Worm (Caenorhabditis elegans) whole organism, mixed stage, embryonic: Measurements from ENCODE around the gene T26H5.11.

Source experiments
- M03D4.4 ChIP-seq: sonication (generic microtip); optimal IDR thresholded peaks from 2 replicates; lab custom pipeline; 2017; ENCODE audit warnings: mild to moderate bottlenecking, missing genetic modification characterization, missing compliant biosample characterization
- bed-3 ChIP-seq: fragments of 200-800 bp; sonication (Bioruptor generic); optimal IDR thresholded peaks from 3 replicates; lab custom pipeline; 2018; ENCODE audit warnings: mild to moderate bottlenecking, missing genetic modification characterization, moderate library complexity, missing compliant biosample characterization
- blmp-1 ChIP-seq: fragments of 150-350 bp; optimal IDR thresholded peaks from 2 replicates; lab custom pipeline; 2014; ENCODE audit warnings: missing biosample characterization, missing genetic modification characterization
- ceh-39 ChIP-seq: fragments of 150-350 bp; optimal IDR thresholded peaks from 2 replicates; lab custom pipeline; 2014; ENCODE audit warnings: missing biosample characterization, missing genetic modification characterization
- ceh-43 ChIP-seq: fragments of 200-800 bp; sonication (Bioruptor generic); optimal IDR thresholded peaks from 2 replicates; lab custom pipeline; 2018; ENCODE audit warnings: mild to moderate bottlenecking, missing genetic modification characterization, moderate library complexity, missing compliant biosample characterization
- ceh-83 ChIP-seq: fragments of 200-800 bp; sonication (Bioruptor generic); optimal IDR thresholded peaks from 2 replicates; lab custom pipeline; 2018; ENCODE audit warnings: mild to moderate bottlenecking, missing genetic modification characterization, missing compliant biosample characterization
- ces-1 ChIP-seq: fragments of 150-350 bp; optimal IDR thresholded peaks from 2 replicates; lab custom pipeline; 2014; ENCODE audit warnings: missing biosample characterization, missing genetic modification reagents, missing genetic modification characterization
- cnd-1 ChIP-seq: fragments of 200-800 bp; sonication (Bioruptor generic); optimal IDR thresholded peaks from 2 replicates; lab custom pipeline; 2018; ENCODE audit warnings: mild to moderate bottlenecking, missing genetic modification characterization, missing compliant biosample characterization
- drap-1 ChIP-seq: fragments of 200-800 bp; sonication (Bioruptor generic); optimal IDR thresholded peaks from 3 replicates; lab custom pipeline; 2018; ENCODE audit warnings: mild to moderate bottlenecking, missing genetic modification characterization, missing compliant biosample characterization
- elt-1 ChIP-seq: sonication (generic microtip); optimal IDR thresholded peaks from 2 replicates; lab custom pipeline; 2017; ENCODE audit warnings: missing genetic modification characterization, mild to moderate bottlenecking, missing compliant biosample characterization, antibody characterized with exemption, moderate library complexity, borderline replicate concordance; ENCODE audit not compliant: insufficient read depth
- elt-3 ChIP-seq: fragments of 150-350 bp; optimal IDR thresholded peaks from 2 replicates; lab custom pipeline; 2014; ENCODE audit warnings: missing biosample characterization, missing genetic modification characterization
- flh-1 ChIP-seq: fragments of 200-800 bp; sonication (Bioruptor generic); optimal IDR thresholded peaks from 2 replicates; lab custom pipeline; 2018; ENCODE audit warnings: mild to moderate bottlenecking, missing genetic modification characterization, moderate library complexity, missing compliant biosample characterization
- ham-2 ChIP-seq: fragments of 200-800 bp; sonication (Bioruptor generic); optimal IDR thresholded peaks from 2 replicates; lab custom pipeline; 2018; ENCODE audit warnings: mild to moderate bottlenecking, missing genetic modification characterization, missing compliant biosample characterization
- hlh-1 ChIP-seq: fragments of 150-350 bp; optimal IDR thresholded peaks from 2 replicates; lab custom pipeline; 2014; ENCODE audit warnings: missing biosample characterization, missing genetic modification reagents, missing genetic modification characterization
- lin-13 ChIP-seq: fragments of 150-350 bp; optimal IDR thresholded peaks from 2 replicates; lab custom pipeline; 2014; ENCODE audit warnings: missing biosample characterization, missing genetic modification characterization
- lin-32 ChIP-seq: fragments of 200-800 bp; sonication (Bioruptor generic); optimal IDR thresholded peaks from 2 replicates; lab custom pipeline; 2018; ENCODE audit warnings: mild to moderate bottlenecking, missing genetic modification characterization, missing compliant biosample characterization
- lsy-2 ChIP-seq: fragments of 150-350 bp; optimal IDR thresholded peaks from 2 replicates; lab custom pipeline; 2014; ENCODE audit warnings: missing biosample characterization, missing genetic modification characterization
- mab-5 ChIP-seq: fragments of 150-350 bp; optimal IDR thresholded peaks from 2 replicates; lab custom pipeline; 2014; ENCODE audit warnings: missing biosample characterization, missing genetic modification characterization
- mep-1 ChIP-seq: fragments of 150-350 bp; optimal IDR thresholded peaks from 2 replicates; lab custom pipeline; 2017; ENCODE audit warnings: missing biosample characterization, missing genetic modification reagents, missing genetic modification characterization, inconsistent platforms
- mls-2 ChIP-seq: sonication (generic microtip); optimal IDR thresholded peaks from 2 replicates; lab custom pipeline; 2016; ENCODE audit warnings: mild to moderate bottlenecking, missing genetic modification characterization, moderate library complexity, missing compliant biosample characterization
- nhr-12 ChIP-seq: fragments of 150-350 bp; optimal IDR thresholded peaks from 2 replicates; lab custom pipeline; 2014; ENCODE audit warnings: missing biosample characterization, missing genetic modification characterization
- nhr-2 ChIP-seq: fragments of 150-350 bp; optimal IDR thresholded peaks from 2 replicates; lab custom pipeline; 2014; ENCODE audit warnings: missing biosample characterization, missing genetic modification characterization
- nhr-237 ChIP-seq: fragments of 150-350 bp; optimal IDR thresholded peaks from 2 replicates; lab custom pipeline; 2014; ENCODE audit warnings: missing biosample characterization, missing genetic modification characterization
- nhr-28 ChIP-seq: fragments of 150-350 bp; optimal IDR thresholded peaks from 2 replicates; lab custom pipeline; 2014; ENCODE audit warnings: missing biosample characterization, missing genetic modification characterization
- nhr-76 ChIP-seq: sonication (generic microtip); optimal IDR thresholded peaks from 2 replicates; lab custom pipeline; 2017; ENCODE audit warnings: missing biosample characterization, missing genetic modification characterization
- pha-4 ChIP-seq: fragments of 150-350 bp; optimal IDR thresholded peaks from 2 replicates; lab custom pipeline; 2018; ENCODE audit warnings: missing biosample characterization, missing genetic modification reagents, missing genetic modification characterization
- sem-2 ChIP-seq: fragments of 200-800 bp; sonication (Bioruptor generic); optimal IDR thresholded peaks from 2 replicates; lab custom pipeline; 2018; ENCODE audit warnings: mild to moderate bottlenecking, missing genetic modification characterization, missing compliant biosample characterization
- snpc-4 ChIP-seq: fragments of 150-350 bp; optimal IDR thresholded peaks from 2 replicates; lab custom pipeline; 2014; ENCODE audit warnings: missing biosample characterization, missing genetic modification characterization
- sptf-1 ChIP-seq: sonication (generic microtip); optimal IDR thresholded peaks from 2 replicates; lab custom pipeline; 2017; ENCODE audit warnings: mild to moderate bottlenecking, missing genetic modification characterization, moderate library complexity, missing compliant biosample characterization
- tbx-8 ChIP-seq: fragments of 200-800 bp; sonication (Bioruptor generic); optimal IDR thresholded peaks from 2 replicates; lab custom pipeline; 2018; ENCODE audit warnings: mild to moderate bottlenecking, missing genetic modification characterization, moderate library complexity, missing compliant biosample characterization
- unc-120 ChIP-seq: sonication (generic microtip); optimal IDR thresholded peaks from 2 replicates; lab custom pipeline; 2017; ENCODE audit warnings: missing genetic modification characterization, missing compliant biosample characterization; ENCODE audit not compliant: poor library complexity, severe bottlenecking
- unc-39 ChIP-seq: fragments of 150-350 bp; optimal IDR thresholded peaks from 2 replicates; lab custom pipeline; 2014; ENCODE audit warnings: missing biosample characterization, missing genetic modification characterization
- unc-62 ChIP-seq: fragments of 150-350 bp; optimal IDR thresholded peaks from 2 replicates; lab custom pipeline; 2014; ENCODE audit warnings: missing biosample characterization, missing genetic modification reagents, missing genetic modification characterization
- zip-8 ChIP-seq: fragments of 150-350 bp; optimal IDR thresholded peaks from 2 replicates; lab custom pipeline; 2014; ENCODE audit warnings: missing biosample characterization, missing genetic modification characterization
- ztf-11 ChIP-seq: fragments of 150-350 bp; optimal IDR thresholded peaks from 2 replicates; lab custom pipeline; 2014; ENCODE audit warnings: missing biosample characterization, missing genetic modification characterization

T26H5.11 gene

DNA sequence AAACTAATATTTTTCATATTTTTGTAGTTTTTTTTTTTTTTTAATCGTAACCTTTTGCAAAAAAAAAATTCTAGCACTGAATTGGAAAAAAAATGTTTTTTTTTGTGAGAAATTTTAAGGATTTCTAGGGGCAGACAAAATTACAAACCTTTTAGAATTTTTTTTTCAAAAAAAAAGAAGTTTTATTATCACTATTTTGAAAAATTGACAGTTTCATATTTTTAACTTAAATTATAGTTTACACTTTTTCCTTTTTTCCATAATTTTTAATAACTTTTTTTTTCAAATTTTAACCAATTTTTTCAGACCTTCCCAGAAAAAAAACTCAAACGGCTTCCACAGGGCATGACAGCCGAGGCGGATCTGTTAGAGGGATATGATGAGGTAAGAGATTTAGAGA, 26.9 kb upstream of the T26H5.11 start, which contains the start of gene dpf-1:
TSS of gene dpf-1 (plus strand) at position 301 of the 400 bp plus-strand sequence.
- TF ChIP-seq ces-1, result no peak
- no peak for TF ChIP-seq hlh-1 (tag; lab: Kevin White, UChicago)
- no peak for TF ChIP-seq mls-2 (tag; lab: Kevin White, UChicago)
- TF ChIP-seq mep-1, result no peak
- TF ChIP-seq nhr-237 (tag; lab: Kevin White, UChicago), result no peak
- no peak for TF ChIP-seq sem-2 (GFP tag; lab: Kevin White, UChicago)
- no peak for TF ChIP-seq lin-13 (tag; lab: Kevin White, UChicago)
- no peak for TF ChIP-seq ham-2 (GFP tag; lab: Kevin White, UChicago)
- no peak for TF ChIP-seq cnd-1 (tag; lab: Kevin White, UChicago)
- TF ChIP-seq nhr-76 (tag; lab: Kevin White, UChicago), result no peak
- no peak for TF ChIP-seq sptf-1 (tag; lab: Kevin White, UChicago)
- TF ChIP-seq elt-3 (tag; lab: Kevin White, UChicago), result no peak
- TF ChIP-seq nhr-12 (tag; lab: Kevin White, UChicago), result no peak
- no peak for TF ChIP-seq mab-5 (tag; lab: Kevin White, UChicago)

DNA sequence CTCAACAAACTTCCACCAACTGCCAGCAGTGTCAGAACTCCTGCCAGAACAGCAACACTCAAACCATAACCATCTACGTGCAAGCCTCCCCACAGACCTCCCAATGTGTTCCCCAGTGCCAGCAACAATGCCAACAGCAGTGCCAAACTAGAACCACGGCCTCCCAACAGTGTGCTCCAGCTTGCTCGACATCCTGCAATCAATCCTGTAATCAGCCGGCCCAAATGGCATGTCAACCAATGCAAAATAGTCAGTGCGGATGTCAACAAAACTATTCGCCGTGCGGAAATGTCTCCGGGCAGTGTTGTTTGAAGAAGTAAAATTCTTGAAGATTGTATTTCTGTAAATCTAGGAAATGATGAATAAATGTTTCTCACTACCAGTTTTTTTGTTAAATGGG, 22.6 kb upstream of the T26H5.11 start:
- TF ChIP-seq pha-4 (no peak), sem-2 (GFP tag; lab: Kevin White, UChicago) (no peak), nhr-237 (tag; lab: Kevin White, UChicago) (no peak), blmp-1 (no peak), tbx-8 (GFP tag; lab: Kevin White, UChicago) (no peak), drap-1 (GFP tag; lab: Kevin White, UChicago) (no peak), ces-1 (no peak), cnd-1 (tag; lab: Kevin White, UChicago) (no peak), mls-2 (tag; lab: Kevin White, UChicago) (no peak), snpc-4 (no peak), ceh-83 (GFP tag; lab: Kevin White, UChicago) (no peak), M03D4.4 (tag; lab: Kevin White, UChicago) (no peak), lin-13 (tag; lab: Kevin White, UChicago) (no peak), unc-39 (tag; lab: Kevin White, UChicago) (no peak), unc-62 (GFP tag; lab: Kevin White, UChicago) (no peak), mab-5 (tag; lab: Kevin White, UChicago) (no peak)

DNA sequence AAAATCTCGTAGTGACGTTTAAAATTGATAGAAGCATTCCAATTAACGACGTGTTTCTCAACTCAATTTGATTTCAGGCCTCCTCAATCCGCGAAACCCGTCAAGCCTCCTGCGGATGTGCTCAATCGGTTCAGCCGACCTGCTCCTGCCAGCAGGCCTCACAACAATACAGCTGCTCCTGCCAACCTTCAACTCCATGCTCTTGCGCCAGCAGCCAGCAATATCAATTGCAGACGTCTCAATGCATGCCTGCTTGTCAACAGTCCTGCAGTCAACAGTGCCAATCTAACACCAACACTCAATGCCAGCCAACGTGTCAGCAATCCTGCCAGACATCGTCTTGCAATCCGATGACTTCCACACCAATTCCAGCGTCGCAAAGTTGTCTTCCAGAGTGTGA, 21.9 kb upstream of the T26H5.11 start:
- TF ChIP-seq unc-62 (GFP tag; lab: Kevin White, UChicago), result no peak
- TF ChIP-seq drap-1 (GFP tag; lab: Kevin White, UChicago), result peak; percentile 4
- TF ChIP-seq ham-2 (GFP tag; lab: Kevin White, UChicago), result no peak
- no peak for TF ChIP-seq mep-1

DNA sequence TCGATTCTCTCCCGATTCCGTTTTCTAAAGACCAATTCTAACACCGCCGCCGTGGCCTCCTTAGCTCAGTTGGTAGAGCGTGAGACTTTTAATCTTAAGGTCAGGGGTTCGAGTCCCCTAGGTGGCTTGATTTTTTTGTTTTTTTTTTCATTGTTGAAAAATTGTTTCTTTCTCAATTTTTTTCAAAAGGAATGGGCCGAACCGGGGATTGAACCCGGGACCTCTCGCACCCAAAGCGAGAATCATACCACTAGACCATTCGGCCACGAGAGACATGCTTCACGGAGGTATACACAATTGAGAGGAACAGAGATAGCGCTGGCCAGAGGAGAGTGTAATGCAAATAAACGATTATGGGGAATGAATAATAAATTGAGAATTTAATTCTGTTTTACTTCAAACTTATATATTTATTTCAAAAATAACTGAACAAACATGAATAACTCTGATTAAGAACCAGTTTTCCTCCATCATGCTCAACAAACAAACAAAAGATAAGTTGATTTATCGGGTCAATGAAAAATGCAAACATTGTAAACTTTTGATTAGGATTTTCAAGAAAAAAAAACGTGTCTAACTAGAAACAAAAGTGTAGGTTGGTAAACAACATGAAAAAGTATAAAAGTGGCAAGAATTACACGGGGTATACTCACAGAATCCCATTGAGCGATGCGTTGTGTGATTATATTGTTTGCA, 21.1 kb upstream of the T26H5.11 start, which contains the start of gene pqn-71:
TSS of gene pqn-71 (plus strand) at position 646 of the 696 bp plus-strand sequence.
- TF ChIP-seq ces-1 (no peak), tbx-8 (GFP tag; lab: Kevin White, UChicago) (peak; percentile 63), mab-5 (tag; lab: Kevin White, UChicago) (no peak), nhr-2 (peak; percentile 14), hlh-1 (tag; lab: Kevin White, UChicago) (peak; percentile 37), nhr-28 (tag; lab: Kevin White, UChicago) (peak; percentile 31), mls-2 (tag; lab: Kevin White, UChicago) (peak; percentile 89), blmp-1 (no peak), ztf-11 (tag; lab: Kevin White, UChicago) (peak; percentile 35), lsy-2 (no peak), bed-3 (GFP tag; lab: Kevin White, UChicago) (peak; percentile 81), unc-62 (GFP tag; lab: Kevin White, UChicago) (peak; percentile 42), M03D4.4 (tag; lab: Kevin White, UChicago) (peak; percentile 85), nhr-12 (tag; lab: Kevin White, UChicago) (no peak), zip-8 (no peak), sptf-1 (tag; lab: Kevin White, UChicago) (peak; percentile 93), sem-2 (GFP tag; lab: Kevin White, UChicago) (peak; percentile 68), ceh-83 (GFP tag; lab: Kevin White, UChicago) (peak; percentile 92), drap-1 (GFP tag; lab: Kevin White, UChicago) (peak; percentile 97), unc-39 (tag; lab: Kevin White, UChicago) (no peak), nhr-237 (tag; lab: Kevin White, UChicago) (peak; percentile 35), pha-4 (peak; percentile 13), lin-32 (GFP tag; lab: Kevin White, UChicago) (peak; percentile 75), elt-1 (tag; lab: Kevin White, UChicago) (no peak), elt-3 (tag; lab: Kevin White, UChicago) (peak; percentile 41), snpc-4 (no peak), nhr-76 (tag; lab: Kevin White, UChicago) (no peak), cnd-1 (tag; lab: Kevin White, UChicago) (peak; percentile 78), ham-2 (GFP tag; lab: Kevin White, UChicago) (peak; percentile 85), flh-1 (peak; percentile 63), ceh-43 (GFP tag; lab: Kevin White, UChicago) (peak; percentile 83), lin-13 (tag; lab: Kevin White, UChicago) (peak; percentile 61), unc-120 (tag; lab: Kevin White, UChicago) (peak; percentile 96), ceh-39 (tag; lab: Kevin White, UChicago) (no peak), mep-1 (peak; percentile 47)
